Worm (Caenorhabditis elegans) whole organism, young adult: Measurements from ENCODE around the gene nhr-38.

Experiments used
- Y53G8AR.9 ChIP-seq: fragments of 200-800 bp; sonication (Bioruptor generic); conservative IDR thresholded peaks from 2 replicates; pipeline ENCODE4 v1.3.6; 2022; ENCODE audit warnings: missing genetic modification reagents, missing genetic modification characterization, missing compliant biosample characterization
- ceh-27 ChIP-seq: fragments of 200-800 bp; sonication (Bioruptor generic); optimal IDR thresholded peaks from 2 replicates; lab custom pipeline; 2018; ENCODE audit warnings: mild to moderate bottlenecking, missing genetic modification characterization, moderate library complexity, missing compliant biosample characterization
- egrh-3 ChIP-seq: fragments of 200-800 bp; sonication (Bioruptor generic); IDR thresholded peaks from 2 replicates; pipeline ENCODE4 v1.3.6; 2022; ENCODE audit warnings: missing genetic modification reagents, missing genetic modification characterization, missing compliant biosample characterization

Gene nhr-38

ce11 chrIV:9761751-9762150 is 51.8 kb downstream of the nhr-38 start (continued):
- TF ChIP-seq ceh-27 (GFP tag; lab: Kevin White, UChicago) (no peak), egrh-3 (GFP tag; lab: Robert Waterston, UW) (no peak), Y53G8AR.9 (GFP tag; lab: Robert Waterston, UW) (no peak)
